Fruit fly (Drosophila melanogaster): Measurements from ENCODE around the gene del.

dm6 chr2L:21187753-21188152, 39.4 kb upstream of the del start:
- no peak for TF ChIP-seq kay (GFP tag; ENCODE audit: borderline replicate concordance)
- no peak for TF ChIP-seq Mnt (GFP tag; optimal IDR thresholded peaks at IDR 0.05)
- TF ChIP-seq CG14711 (tag; optimal IDR thresholded peaks at IDR 0.05): no peak
- TF ChIP-seq CG12768 (GFP tag; optimal IDR thresholded peaks at IDR 0.05): no peak
- TF ChIP-seq cnc (optimal IDR thresholded peaks at IDR 0.05): no peak
- no peak for TF ChIP-seq CG11617 (GFP tag; optimal IDR thresholded peaks at IDR 0.05)
- no peak for TF ChIP-seq pad (GFP tag; optimal IDR thresholded peaks at IDR 0.05)
- no peak for TF ChIP-seq CG7045 (GFP tag; optimal IDR thresholded peaks at IDR 0.05)
- TF ChIP-seq toe (GFP tag; optimal IDR thresholded peaks at IDR 0.05): no peak
- no peak for TF ChIP-seq Hr96 (GFP tag; optimal IDR thresholded peaks at IDR 0.05)
- TF ChIP-seq CG1620 (GFP tag; optimal IDR thresholded peaks at IDR 0.05): no peak
- TF ChIP-seq Crg-1 (GFP tag; optimal IDR thresholded peaks at IDR 0.05): no peak
